Worm (Caenorhabditis elegans) whole organism, L4 larva: ENCODE data around the gene sru-20.

ENCODE experiments used
- aly-2 ChIP-seq: sonication (generic microtip); optimal IDR thresholded peaks from 2 replicates; lab custom pipeline; 2018; ENCODE audit warnings: missing biosample characterization, missing genetic modification characterization
- ama-1 ChIP-seq: fragments of 150-350 bp; optimal IDR thresholded peaks from 2 replicates; lab custom pipeline; 2014; ENCODE audit warnings: inconsistent platforms, mixed read lengths
- ceh-82 ChIP-seq: sonication (generic microtip); optimal IDR thresholded peaks from 2 replicates; lab custom pipeline; 2017; ENCODE audit warnings: missing biosample characterization, missing genetic modification characterization
- fos-1 ChIP-seq: fragments of 150-350 bp; optimal IDR thresholded peaks from 2 replicates; lab custom pipeline; 2014; ENCODE audit warnings: missing biosample characterization, missing genetic modification characterization
- hlh-30 ChIP-seq: sonication (generic microtip); optimal IDR thresholded peaks from 2 replicates; lab custom pipeline; 2017; ENCODE audit warnings: antibody characterized with exemption, mild to moderate bottlenecking, missing genetic modification characterization, missing compliant biosample characterization; ENCODE audit not compliant: insufficient read depth
- lin-13 ChIP-seq: fragments of 150-350 bp; optimal IDR thresholded peaks from 2 replicates; lab custom pipeline; 2014; ENCODE audit warnings: missing biosample characterization, missing genetic modification reagents, missing genetic modification characterization
- mxl-2 ChIP-seq: fragments of 200-800 bp; sonication (Bioruptor generic); conservative IDR thresholded peaks from 2 replicates; pipeline ENCODE4 v1.3.6; 2022; ENCODE audit warnings: missing genetic modification reagents, missing genetic modification characterization, missing compliant biosample characterization
- pha-4 ChIP-seq, 2 experiments: fragments of 150-350 bp in 1 of 2; fragments of 200-800 bp in 1 of 2; sonication (Bioruptor generic) in 1 of 2; IDR thresholded peaks in 1 of 2; optimal IDR thresholded peaks in 1 of 2; 2 replicates each; pipeline versions ENCODE4 v1.3.6 to Lab custom; 2014 to 2022; ENCODE audit warnings: missing genetic modification characterization in 2 of 2, missing genetic modification reagents in 2 of 2, missing biosample characterization in 1 of 2, missing compliant biosample characterization in 1 of 2
- snpc-4 ChIP-seq: fragments of 150-350 bp; optimal IDR thresholded peaks from 2 replicates; lab custom pipeline; 2014; ENCODE audit warnings: missing biosample characterization, missing genetic modification characterization
- unc-130 ChIP-seq: sonication (generic microtip); optimal IDR thresholded peaks from 2 replicates; lab custom pipeline; 2016; ENCODE audit warnings: missing genetic modification reagents, missing genetic modification characterization, missing compliant biosample characterization
- unc-39 ChIP-seq: sonication (generic microtip); optimal IDR thresholded peaks from 2 replicates; lab custom pipeline; 2017; ENCODE audit warnings: missing biosample characterization, missing genetic modification characterization
- zag-1 ChIP-seq: fragments of 150-350 bp; optimal IDR thresholded peaks from 2 replicates; lab custom pipeline; 2014; ENCODE audit warnings: missing biosample characterization, missing genetic modification characterization

ce11 chrIV:12467761-12468160 is 27.5 kb upstream of the sru-20 start:
- TF ChIP-seq hlh-30 (tag; lab: Kevin White, UChicago) (no peak), snpc-4 (tag; lab: Kevin White, UChicago) (no peak), ama-1 (lab: Kevin White, UChicago) (no peak), mxl-2 (GFP tag; lab: Robert Waterston, UW) (no peak), fos-1 (tag; lab: Kevin White, UChicago) (no peak), unc-130 (GFP tag; lab: Kevin White, UChicago) (no peak), lin-13 (no peak), zag-1 (no peak), unc-39 (no peak), pha-4 (GFP tag; IDR thresholded peaks at IDR 0.05; lab: Robert Waterston, UW) (no peak), pha-4 (tag; optimal IDR thresholded peaks at IDR 0.05; lab: Kevin White, UChicago) (no peak), ceh-82 (no peak), aly-2 (tag; lab: Kevin White, UChicago) (no peak)
